Fruit fly (Drosophila melanogaster): ENCODE measurements around the gene crn.

crn gene

dm6 chrX:2298708-2299370 is 49.1 kb upstream of the crn start (continued):
- TF ChIP-seq wor (GFP tag; IDR thresholded peaks at IDR 0.05) (peak; percentile 68), CG7271 (tag; optimal IDR thresholded peaks at IDR 0.05) (peak; percentile 68), Hr51 (GFP tag; optimal IDR thresholded peaks at IDR 0.05) (peak; percentile 63 to 79), psq (GFP tag; optimal IDR thresholded peaks at IDR 0.05) (peak; percentile 40), CG6765 (GFP tag; optimal IDR thresholded peaks at IDR 0.05) (no peak), CG10274 (GFP tag; optimal IDR thresholded peaks at IDR 0.05) (no peak), CG7839 (tag; optimal IDR thresholded peaks at IDR 0.05) (peak; percentile 80), CG17328 (GFP tag; IDR thresholded peaks at IDR 0.05) (peak; percentile 94), slbo (GFP tag; IDR thresholded peaks at IDR 0.05) (peak; percentile 47; the same call in 1 of the 2 replicates), Gug (GFP tag; IDR thresholded peaks at IDR 0.05) (peak; percentile 54; the same call in 2 of the 4 replicates), tio (GFP tag; optimal IDR thresholded peaks at IDR 0.05) (peak; percentile 59), B-H2 (GFP tag; optimal IDR thresholded peaks at IDR 0.05) (no peak), CG10543 (GFP tag; optimal IDR thresholded peaks at IDR 0.05) (no peak), az2 (GFP tag; optimal IDR thresholded peaks at IDR 0.05) (peak; percentile 84), Sin3A (optimal IDR thresholded peaks at IDR 0.05) (no peak), CG6854 (GFP tag; optimal IDR thresholded peaks at IDR 0.05) (peak; percentile 20), stc (GFP tag; IDR thresholded peaks at IDR 0.05) (peak; percentile 83), exex (tag; optimal IDR thresholded peaks at IDR 0.05) (no peak), CG15269 (tag; optimal IDR thresholded peaks at IDR 0.05) (peak; percentile 76), Nf-YA (GFP tag; IDR thresholded peaks at IDR 0.05) (peak; percentile 66), Ets65A (GFP tag) (peak; percentile 92), CG17802 (tag; optimal IDR thresholded peaks at IDR 0.05) (peak; percentile 68), fu2 (GFP tag; optimal IDR thresholded peaks at IDR 0.05) (peak; percentile 8), NfI (GFP tag; optimal IDR thresholded peaks at IDR 0.05) (peak; percentile 74), NC2β (GFP tag; optimal IDR thresholded peaks at IDR 0.05) (peak; percentile 84), nerfin-1 (tag; optimal IDR thresholded peaks at IDR 0.05) (peak; percentile 74), kah (GFP tag; optimal IDR thresholded peaks at IDR 0.05) (peak; percentile 40), gce (GFP tag; IDR thresholded peaks at IDR 0.05) (peak; percentile 85), grn (GFP tag; optimal IDR thresholded peaks at IDR 0.05) (peak; percentile 46), CG34224 (GFP tag; IDR thresholded peaks at IDR 0.05; ENCODE audit: partially characterized antibody) (no peak), CG5180 (GFP tag; optimal IDR thresholded peaks at IDR 0.05) (peak; percentile 59), gro (GFP tag; optimal IDR thresholded peaks at IDR 0.05) (peak; percentile 12), scrt (GFP tag; optimal IDR thresholded peaks at IDR 0.05) (peak; percentile 45), kni (GFP tag; optimal IDR thresholded peaks at IDR 0.05) (peak; percentile 55), cas (GFP tag; IDR thresholded peaks at IDR 0.05) (no peak; the same call in 1 of the 2 replicates), cwo (GFP tag; optimal IDR thresholded peaks at IDR 0.05) (peak; percentile 40), CG1529 (GFP tag; optimal IDR thresholded peaks at IDR 0.05) (peak; percentile 80), peb (GFP tag; IDR thresholded peaks at IDR 0.05) (peak; percentile 55; the same call in 1 of the 2 replicates), CG1602 (GFP tag; optimal IDR thresholded peaks at IDR 0.05) (peak; percentile 83), Meics (GFP tag; optimal IDR thresholded peaks at IDR 0.05) (peak; percentile 27), ERR (GFP tag; optimal IDR thresholded peaks at IDR 0.05) (peak; percentile 45), twi (tag; optimal IDR thresholded peaks at IDR 0.05) (peak; percentile 78), CG12155 (GFP tag; optimal IDR thresholded peaks at IDR 0.05) (peak; percentile 59), crol (GFP tag; IDR thresholded peaks at IDR 0.05) (peak; percentile 61), Antp (GFP tag; optimal IDR thresholded peaks at IDR 0.05) (peak; percentile 79), NK7.1 (GFP tag; optimal IDR thresholded peaks at IDR 0.05) (peak; percentile 10), Six4 (GFP tag; optimal IDR thresholded peaks at IDR 0.05) (peak; percentile 76), maf-S (GFP tag; optimal IDR thresholded peaks at IDR 0.05) (peak; percentile 70), pzg (GFP tag; optimal IDR thresholded peaks at IDR 0.05) (no peak), GATAe (GFP tag; conservative IDR thresholded peaks at IDR 0.05) (no peak)
